Fruit fly (Drosophila melanogaster) whole organism, prepupa: ENCODE results near the gene CG42821.
A peak's percentile ranks its signal among the peaks of the same experiment; 100 is the strongest.

ENCODE experiments used
- Blimp-1 ChIP-seq: fragments of 200-800 bp; sonication (Bioruptor generic); optimal IDR thresholded peaks from 3 replicates; lab custom pipeline; 2017; ENCODE audit warnings: missing biosample characterization, missing genetic modification characterization, mild to moderate bottlenecking, moderate library complexity, missing genetic modification reagents
- CG10669 ChIP-seq: fragments of 200-800 bp; sonication (Bioruptor generic); optimal IDR thresholded peaks from 3 replicates; lab custom pipeline; 2018; ENCODE audit warnings: missing biosample characterization, mild to moderate bottlenecking, missing genetic modification characterization, moderate library complexity
- CG11294 ChIP-seq: fragments of 200-800 bp; sonication (Bioruptor generic); IDR thresholded peaks from 2 replicates; pipeline ENCODE4 v1.3.6; 2022; ENCODE audit warnings: missing biosample characterization, missing genetic modification characterization
- CG11762 ChIP-seq: fragments of 200-800 bp; sonication (Bioruptor generic); optimal IDR thresholded peaks from 3 replicates; lab custom pipeline; 2016; ENCODE audit warnings: missing biosample characterization, missing genetic modification characterization; ENCODE audit not compliant: insufficient read depth
- CG11902 ChIP-seq: fragments of 200-800 bp; sonication (Bioruptor generic); optimal IDR thresholded peaks from 3 replicates; lab custom pipeline; 2016; ENCODE audit warnings: missing biosample characterization, missing genetic modification characterization
- CG15336 ChIP-seq: fragments of 200-800 bp; sonication (Bioruptor generic); IDR thresholded peaks from 2 replicates; pipeline ENCODE4 v1.3.6; 2022; ENCODE audit warnings: missing biosample characterization, missing genetic modification characterization
- CG32006 ChIP-seq: fragments of 200-800 bp; sonication (Bioruptor generic); optimal IDR thresholded peaks from 3 replicates; lab custom pipeline; 2017; ENCODE audit warnings: missing biosample characterization, mild to moderate bottlenecking, missing genetic modification characterization
- CG34406 ChIP-seq: fragments of 200-800 bp; sonication (Bioruptor generic); optimal IDR thresholded peaks from 3 replicates; lab custom pipeline; 2016; ENCODE audit warnings: missing biosample characterization, missing genetic modification characterization
- CG3919 ChIP-seq: fragments of 200-800 bp; sonication (Bioruptor generic); optimal IDR thresholded peaks from 3 replicates; lab custom pipeline; 2016; ENCODE audit warnings: missing biosample characterization, missing genetic modification characterization
- CG4318 ChIP-seq: fragments of 200-800 bp; sonication (Bioruptor generic); optimal IDR thresholded peaks from 3 replicates; lab custom pipeline; 2017; ENCODE audit warnings: missing biosample characterization, mild to moderate bottlenecking, missing genetic modification characterization
- CG6163 ChIP-seq: fragments of 200-800 bp; sonication (Bioruptor generic); IDR thresholded peaks from 3 replicates; pipeline ENCODE4 v1.3.6; 2022; ENCODE audit warnings: missing biosample characterization, missing genetic modification characterization
- CG6276 ChIP-seq: fragments of 200-800 bp; sonication (Bioruptor generic); optimal IDR thresholded peaks from 2 replicates; lab custom pipeline; 2017; ENCODE audit warnings: missing biosample characterization, mild to moderate bottlenecking, missing genetic modification characterization
- CG6808 ChIP-seq: fragments of 200-800 bp; sonication (Bioruptor generic); optimal IDR thresholded peaks from 3 replicates; lab custom pipeline; 2017; ENCODE audit warnings: missing biosample characterization, missing genetic modification characterization, mild to moderate bottlenecking, moderate library complexity, missing genetic modification reagents
- CG6854 ChIP-seq: fragments of 200-800 bp; sonication (Bioruptor generic); optimal IDR thresholded peaks from 2 replicates; lab custom pipeline; 2017; ENCODE audit warnings: missing biosample characterization, mild to moderate bottlenecking, missing genetic modification characterization
- CG8119 ChIP-seq: fragments of 200-800 bp; sonication (Bioruptor generic); IDR thresholded peaks from 3 replicates; pipeline ENCODE4 v1.3.6; 2022; ENCODE audit warnings: missing biosample characterization, missing genetic modification characterization
- CG8319 ChIP-seq: fragments of 200-800 bp; sonication (Bioruptor generic); optimal IDR thresholded peaks from 3 replicates; lab custom pipeline; 2016; ENCODE audit warnings: missing biosample characterization, missing genetic modification characterization
- CG8632 ChIP-seq: fragments of 200-800 bp; sonication (Bioruptor generic); optimal IDR thresholded peaks from 3 replicates; lab custom pipeline; 2016; ENCODE audit warnings: missing biosample characterization, missing genetic modification characterization
- CG9139 ChIP-seq: fragments of 200-800 bp; sonication (Bioruptor generic); optimal IDR thresholded peaks from 3 replicates; lab custom pipeline; 2017; ENCODE audit warnings: missing biosample characterization, mild to moderate bottlenecking, missing genetic modification characterization
- Eip78C ChIP-seq: fragments of 200-800 bp; sonication (Bioruptor generic); peaks from one replicate; lab custom pipeline; 2016; ENCODE audit warnings: missing biosample characterization, missing genetic modification characterization
- Eip93F ChIP-seq: fragments of 200-800 bp; sonication (Bioruptor generic); optimal IDR thresholded peaks from 2 replicates; lab custom pipeline; 2016; ENCODE audit warnings: missing biosample characterization, mild to moderate bottlenecking, missing genetic modification characterization
- Ets21C ChIP-seq: fragments of 200-800 bp; sonication (Bioruptor generic); optimal IDR thresholded peaks from 3 replicates; lab custom pipeline; 2016; ENCODE audit warnings: missing biosample characterization, missing genetic modification characterization
- Ets96B ChIP-seq: fragments of 200-800 bp; optimal IDR thresholded peaks from 2 replicates; lab custom pipeline; 2019; ENCODE audit warnings: missing biosample characterization, mild to moderate bottlenecking, missing genetic modification characterization, moderate library complexity
- Gug ChIP-seq: fragments of 200-800 bp; sonication (Bioruptor generic); IDR thresholded peaks from 2 replicates; pipeline ENCODE4 v1.3.6; 2022; ENCODE audit warnings: missing biosample characterization, missing genetic modification characterization
- Hr39 ChIP-seq: fragments of 200-800 bp; sonication (Bioruptor generic); optimal IDR thresholded peaks from 2 replicates; lab custom pipeline; 2016; ENCODE audit warnings: missing biosample characterization, missing genetic modification characterization
- Lpt ChIP-seq: fragments of 200-800 bp; sonication (Bioruptor generic); optimal IDR thresholded peaks from 3 replicates; lab custom pipeline; 2016; ENCODE audit warnings: missing biosample characterization, missing genetic modification characterization
- Met ChIP-seq: fragments of 200-800 bp; sonication (Bioruptor generic); optimal IDR thresholded peaks from 3 replicates; lab custom pipeline; 2016; ENCODE audit warnings: missing biosample characterization, missing genetic modification characterization
- OdsH ChIP-seq: fragments of 200-800 bp; sonication (Bioruptor generic); optimal IDR thresholded peaks from 3 replicates; lab custom pipeline; 2016; ENCODE audit warnings: missing biosample characterization, missing genetic modification characterization
- Sox102F ChIP-seq: fragments of 200-800 bp; sonication (Bioruptor generic); optimal IDR thresholded peaks from 2 replicates; lab custom pipeline; 2016; ENCODE audit warnings: missing biosample characterization, mild to moderate bottlenecking, missing genetic modification characterization
- Sox14 ChIP-seq: fragments of 200-800 bp; sonication (Bioruptor generic); optimal IDR thresholded peaks from 3 replicates; lab custom pipeline; 2016; ENCODE audit warnings: missing biosample characterization, missing genetic modification characterization
- achi ChIP-seq: fragments of 200-800 bp; sonication (Bioruptor generic); optimal IDR thresholded peaks from 3 replicates; lab custom pipeline; 2016; ENCODE audit warnings: missing biosample characterization, missing genetic modification characterization
- acj6 ChIP-seq: fragments of 200-800 bp; sonication (Bioruptor generic); optimal IDR thresholded peaks from 3 replicates; lab custom pipeline; 2016; ENCODE audit warnings: missing biosample characterization, missing genetic modification characterization
- cyc ChIP-seq: fragments of 200-800 bp; sonication (Bioruptor generic); optimal IDR thresholded peaks from 3 replicates; lab custom pipeline; 2016; ENCODE audit warnings: missing biosample characterization, missing genetic modification characterization
- dac ChIP-seq: fragments of 200-800 bp; sonication (Bioruptor generic); optimal IDR thresholded peaks from 2 replicates; lab custom pipeline; 2017; ENCODE audit warnings: missing biosample characterization, mild to moderate bottlenecking, missing genetic modification characterization
- dsx ChIP-seq: fragments of 200-800 bp; optimal IDR thresholded peaks from 3 replicates; lab custom pipeline; 2019; ENCODE audit warnings: missing biosample characterization, mild to moderate bottlenecking, missing genetic modification characterization, moderate library complexity; ENCODE audit not compliant: poor library complexity, severe bottlenecking
- eg ChIP-seq: fragments of 200-800 bp; sonication (Bioruptor generic); IDR thresholded peaks from 3 replicates; pipeline ENCODE4 v1.3.6; 2022; ENCODE audit warnings: missing biosample characterization, missing genetic modification characterization
- esn ChIP-seq: fragments of 200-800 bp; sonication (Bioruptor generic); optimal IDR thresholded peaks from 2 replicates; lab custom pipeline; 2016; ENCODE audit warnings: missing biosample characterization, mild to moderate bottlenecking, missing genetic modification characterization, moderate library complexity
- fd85E ChIP-seq: fragments of 200-800 bp; sonication (Bioruptor generic); optimal IDR thresholded peaks from 3 replicates; lab custom pipeline; 2016; ENCODE audit warnings: missing biosample characterization, missing genetic modification characterization
- fkh ChIP-seq: fragments of 200-800 bp; sonication (Bioruptor generic); optimal IDR thresholded peaks from 3 replicates; lab custom pipeline; 2017; ENCODE audit warnings: missing biosample characterization, mild to moderate bottlenecking, missing genetic modification characterization, moderate library complexity
- pdm3 ChIP-seq: fragments of 200-800 bp; sonication (Bioruptor generic); optimal IDR thresholded peaks from 3 replicates; lab custom pipeline; 2016; ENCODE audit warnings: missing biosample characterization, missing genetic modification characterization
- salr ChIP-seq, 2 experiments: fragments of 200-800 bp; sonication (Bioruptor generic); optimal IDR thresholded peaks; 3 replicates each; lab custom pipeline; 2016 to 2018; ENCODE audit warnings: missing biosample characterization in 2 of 2, missing genetic modification characterization in 2 of 2, mild to moderate bottlenecking in 1 of 2
- spab ChIP-seq: fragments of 200-800 bp; sonication (Bioruptor generic); optimal IDR thresholded peaks from 2 replicates; lab custom pipeline; 2017; ENCODE audit warnings: missing biosample characterization, mild to moderate bottlenecking, missing genetic modification characterization, missing genetic modification reagents
- ss ChIP-seq, 2 experiments: fragments of 200-800 bp; sonication (Bioruptor generic); optimal IDR thresholded peaks; 2 replicates in 1 of 2; 3 replicates in 1 of 2; lab custom pipeline; 2017 to 2018; ENCODE audit warnings: mild to moderate bottlenecking in 2 of 2, missing biosample characterization in 2 of 2, missing genetic modification characterization in 2 of 2, moderate library complexity in 1 of 2
- svp ChIP-seq: fragments of 200-800 bp; sonication (Bioruptor generic); peaks from one replicate; lab custom pipeline; 2016; ENCODE audit warnings: missing biosample characterization, missing genetic modification characterization
- topi ChIP-seq: fragments of 200-800 bp; sonication (Bioruptor generic); optimal IDR thresholded peaks from 3 replicates; lab custom pipeline; 2016; ENCODE audit warnings: missing biosample characterization, missing genetic modification characterization
- vri ChIP-seq: fragments of 200-800 bp; sonication (Bioruptor generic); optimal IDR thresholded peaks from 3 replicates; lab custom pipeline; 2016; ENCODE audit warnings: missing biosample characterization, mild to moderate bottlenecking, missing genetic modification characterization

The CG42821 gene

dm6 chr3R:17412458-17413127 is at the start of gene CG42821:
Gene CG42821 (plus strand): TSS chr3R:17413077.
- TF ChIP-seq Ets21C (GFP tag; lab: Kevin White, UChicago) = no peak
- TF ChIP-seq CG32006 = no peak
- no peak for TF ChIP-seq achi (GFP tag; lab: Kevin White, UChicago)
- TF ChIP-seq CG8632 (GFP tag; lab: Kevin White, UChicago) = no peak
- no peak for TF ChIP-seq eg (GFP tag; lab: Robert Waterston, UW)
- no peak for TF ChIP-seq Sox102F (GFP tag; lab: Kevin White, UChicago)
- TF ChIP-seq spab (GFP tag; lab: Kevin White, UChicago) = no peak
- TF ChIP-seq CG6854 (GFP tag; lab: Kevin White, UChicago) = no peak
- no peak for TF ChIP-seq dac
- TF ChIP-seq Ets96B (tag; lab: Kevin White, UChicago) = no peak
- no peak for TF ChIP-seq Gug (GFP tag; lab: Robert Waterston, UW)
- TF ChIP-seq CG6276 (GFP tag; lab: Kevin White, UChicago) = no peak
- no peak for TF ChIP-seq CG11902 (GFP tag; lab: Kevin White, UChicago)
- no peak for TF ChIP-seq CG8119
- TF ChIP-seq, all 60 proteins: peak for 0

- TF ChIP-seq CG6276 (GFP tag; lab: Kevin White, UChicago) (no peak), CG6854 (GFP tag; lab: Kevin White, UChicago) (no peak), CG8119 (no peak), Blimp-1 (no peak), Eip93F (no peak), Lpt (GFP tag; lab: Kevin White, UChicago) (no peak), CG10669 (no peak), CG11294 (no peak), CG6163 (no peak), achi (GFP tag; lab: Kevin White, UChicago) (no peak)
Measured at dm6 chr3R:17366023-17366422, 46.9 kb upstream of the CG42821 start, which contains the start of gene beat-IIa. Gene beat-IIa (minus strand): TSS chr3R:17366119.

- TF ChIP-seq svp (GFP tag; lab: Kevin White, UChicago) (no peak), acj6 (GFP tag; lab: Kevin White, UChicago) (no peak), Sox102F (GFP tag; lab: Kevin White, UChicago) (no peak), Ets96B (tag; lab: Kevin White, UChicago) (peak; percentile 23), Met (GFP tag; lab: Kevin White, UChicago) (no peak), Eip78C (GFP tag; lab: Kevin White, UChicago) (no peak), CG11762 (no peak), CG34406 (GFP tag; lab: Kevin White, UChicago) (no peak), CG6808 (GFP tag; lab: Kevin White, UChicago) (no peak), Blimp-1 (no peak), fkh (GFP tag; lab: Kevin White, UChicago) (no peak), ss (GFP tag; optimal IDR thresholded peaks at IDR 0.05; lab: Kevin White, UChicago) (no peak), CG11902 (GFP tag; lab: Kevin White, UChicago) (no peak), Sox14 (GFP tag; lab: Kevin White, UChicago) (no peak), CG6854 (GFP tag; lab: Kevin White, UChicago) (no peak), salr (GFP tag; optimal IDR thresholded peaks at IDR 0.05; lab: Kevin White, UChicago) (no peak), CG9139 (GFP tag; lab: Kevin White, UChicago) (no peak), Lpt (GFP tag; lab: Kevin White, UChicago) (no peak), fd85E (GFP tag; lab: Kevin White, UChicago) (no peak), CG8319 (GFP tag; lab: Kevin White, UChicago) (no peak), vri (GFP tag; lab: Kevin White, UChicago) (no peak), Gug (GFP tag; lab: Robert Waterston, UW) (no peak), CG8119 (peak; percentile 53; the same call in 1 of the 3 replicates), pdm3 (GFP tag; lab: Kevin White, UChicago) (no peak), CG6276 (GFP tag; lab: Kevin White, UChicago) (peak; percentile 12), OdsH (GFP tag; lab: Kevin White, UChicago) (no peak), Hr39 (GFP tag; lab: Kevin White, UChicago) (no peak), CG15336 (peak; percentile 35; the same call in 1 of the 2 replicates), CG8632 (GFP tag; lab: Kevin White, UChicago) (no peak), spab (GFP tag; lab: Kevin White, UChicago) (no peak), CG3919 (GFP tag; lab: Kevin White, UChicago) (no peak), CG32006 (peak; percentile 38), CG4318 (GFP tag; lab: Kevin White, UChicago) (no peak), esn (no peak), cyc (GFP tag; lab: Kevin White, UChicago) (no peak), dsx (GFP tag; lab: Kevin White, UChicago) (no peak), dac (no peak), topi (no peak)
Measured at dm6 chr3R:17371094-17371493, 41.8 kb upstream of the CG42821 start.
